Worm (Caenorhabditis elegans): Measurements from ENCODE around the gene trpp-9.

Gene trpp-9

DNA sequence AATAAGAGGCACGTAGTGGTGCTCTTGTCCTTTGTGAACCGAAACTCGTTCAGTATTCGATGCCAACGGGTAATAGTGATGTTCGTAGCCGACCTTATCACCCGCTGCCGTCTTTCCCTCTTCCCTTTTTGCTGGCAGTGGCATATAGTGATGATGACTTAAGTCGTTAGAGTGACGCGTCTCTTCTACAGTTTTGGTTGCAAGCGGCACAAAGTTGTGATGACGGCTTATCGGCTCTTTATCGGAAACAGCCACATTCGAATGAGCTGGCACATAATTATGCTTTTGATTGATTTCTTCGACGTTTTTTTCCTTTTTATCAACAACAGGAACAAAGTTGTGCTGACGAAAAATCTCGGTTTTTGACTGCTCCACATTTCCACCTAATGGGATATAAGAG, 48.3 kb upstream of the trpp-9 start (continued):
- no peak for TF ChIP-seq lin-15B (tag; optimal IDR thresholded peaks at IDR 0.05)
- TF ChIP-seq Y75B8A.6 (GFP tag; IDR thresholded peaks at IDR 0.05) = no peak
- TF ChIP-seq dmd-9 (GFP tag; IDR thresholded peaks at IDR 0.05) = no peak
- TF ChIP-seq sdz-12 (GFP tag; optimal IDR thresholded peaks at IDR 0.05) = no peak
- no peak for TF ChIP-seq hmg-1.1 (GFP tag; IDR thresholded peaks at IDR 0.05)
- TF ChIP-seq daf-16 (GFP tag; optimal IDR thresholded peaks at IDR 0.05) = no peak
- TF ChIP-seq daf-16 (tag; optimal IDR thresholded peaks at IDR 0.05) = peak; percentile 95

DNA sequence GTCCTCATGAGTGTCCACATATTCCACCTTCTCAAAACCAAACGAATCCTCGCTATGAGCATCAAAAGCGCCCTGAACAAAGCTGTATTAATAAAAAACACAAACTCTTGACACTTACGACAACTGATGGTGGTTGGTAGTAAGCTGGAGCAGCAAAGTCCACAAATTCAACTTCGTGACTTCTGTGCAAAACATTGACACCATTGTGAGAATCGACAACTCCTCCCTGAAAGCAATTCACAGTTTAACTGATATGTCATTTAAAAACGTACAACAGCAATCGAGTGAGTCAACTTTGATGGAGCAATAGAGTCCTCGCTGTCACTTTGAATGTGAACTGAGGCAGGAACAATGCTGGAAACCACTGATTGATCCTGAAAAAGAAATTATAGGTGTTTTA, 46.3 kb upstream of the trpp-9 start:
- TF ChIP-seq unc-62 (GFP tag; optimal IDR thresholded peaks at IDR 0.05 in 1 of 2) = peak in 1 of 2 experiments; percentile 90
- TF ChIP-seq unc-62 (tag; optimal IDR thresholded peaks at IDR 0.05) = no peak
- TF ChIP-seq F37D6.2 (tag; optimal IDR thresholded peaks at IDR 0.05) = no peak

DNA sequence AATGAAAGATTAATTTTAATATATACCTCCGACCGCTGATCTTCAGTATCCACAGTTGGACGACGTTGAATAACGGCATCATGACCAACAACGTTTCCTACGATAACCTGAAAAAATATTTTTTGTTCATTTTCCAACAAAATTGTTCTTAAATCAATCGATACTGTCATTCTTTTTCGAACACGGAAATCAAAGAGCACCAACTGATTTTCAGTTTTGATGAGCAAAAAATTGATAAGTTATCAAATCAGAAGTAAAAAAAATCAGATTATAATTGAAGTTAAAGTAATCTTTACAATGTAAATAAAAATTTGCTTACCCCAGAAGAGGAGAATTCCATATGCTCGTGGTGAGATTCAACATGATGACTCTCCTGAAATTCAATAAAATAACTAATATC, 45.3 kb upstream of the trpp-9 start:
- TF ChIP-seq mdl-1 (tag; optimal IDR thresholded peaks at IDR 0.05) (no peak), dve-1 (tag; optimal IDR thresholded peaks at IDR 0.05; ENCODE audit: insufficient read depth) (peak; percentile 15), pqm-1 (tag; optimal IDR thresholded peaks at IDR 0.05) (peak; percentile 42), nhr-111 (GFP tag; optimal IDR thresholded peaks at IDR 0.05) (no peak), Y105C5A.15 (GFP tag; IDR thresholded peaks at IDR 0.05) (no peak), lin-39 (tag; optimal IDR thresholded peaks at IDR 0.05) (no peak), nhr-28 (tag; optimal IDR thresholded peaks at IDR 0.05) (peak; percentile 62), daf-16 (GFP tag; optimal IDR thresholded peaks at IDR 0.05) (no peak), daf-16 (tag; optimal IDR thresholded peaks at IDR 0.05) (peak; percentile 40), nhr-77 (tag; optimal IDR thresholded peaks at IDR 0.05) (peak; percentile 45), tra-1 (GFP tag; IDR thresholded peaks at IDR 0.05) (no peak), hlh-11 (tag; optimal IDR thresholded peaks at IDR 0.05) (peak; percentile 21), ZK546.5 (tag; optimal IDR thresholded peaks at IDR 0.05) (no peak), nhr-10 (tag; optimal IDR thresholded peaks at IDR 0.05) (no peak), attf-4 (tag; optimal IDR thresholded peaks at IDR 0.05) (no peak)

DNA sequence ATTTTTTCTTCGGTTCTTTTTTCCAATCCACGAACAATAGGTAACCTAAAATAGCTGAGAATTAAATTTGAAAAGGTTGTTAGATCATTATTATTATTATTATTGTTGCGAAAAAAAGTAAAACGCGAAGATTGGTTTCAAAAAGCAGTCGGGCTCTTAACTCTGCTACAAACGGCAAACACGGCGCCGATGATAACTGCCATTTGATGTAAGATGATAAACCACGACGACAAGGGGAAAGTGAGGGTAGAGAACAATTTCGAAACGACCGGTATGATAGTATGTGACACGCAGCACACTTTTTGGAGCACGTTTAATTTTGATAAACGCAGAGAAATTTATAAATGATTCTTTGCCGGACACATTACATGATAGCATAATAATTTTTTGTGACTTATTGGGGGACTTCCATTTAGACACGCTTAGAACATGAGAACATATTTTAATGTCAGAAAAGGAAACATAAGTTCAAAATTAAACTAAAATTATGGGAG, 44.7 kb upstream of the trpp-9 start, which contains the start of gene hpo-34:
hpo-34 (minus strand) TSS at position 51 of the 494 bp plus-strand sequence.
- no peak for TF ChIP-seq duxl-1 (tag; optimal IDR thresholded peaks at IDR 0.05; ENCODE audit: poor library complexity)
- TF ChIP-seq ceh-62 (tag; optimal IDR thresholded peaks at IDR 0.05) = no peak
- no peak for TF ChIP-seq zip-2 (tag; optimal IDR thresholded peaks at IDR 0.05)
- TF ChIP-seq cey-2 (tag; optimal IDR thresholded peaks at IDR 0.05; ENCODE audit: borderline replicate concordance, insufficient read depth) = no peak
- TF ChIP-seq zag-1 (tag; optimal IDR thresholded peaks at IDR 0.05) = no peak
- TF ChIP-seq lsy-2 (tag; optimal IDR thresholded peaks at IDR 0.05) = peak in 1 of 2 experiments; percentile 39
- peak; percentile 91 for TF ChIP-seq pqm-1 (tag; optimal IDR thresholded peaks at IDR 0.05)
- TF ChIP-seq nhr-25 (tag; optimal IDR thresholded peaks at IDR 0.05; ENCODE audit: borderline replicate concordance, insufficient read depth) = no peak
- TF ChIP-seq Y5F2A.4 (GFP tag; optimal IDR thresholded peaks at IDR 0.05) = no peak
- TF ChIP-seq hlh-30 (tag; optimal IDR thresholded peaks at IDR 0.05; ENCODE audit: insufficient read depth) = peak; percentile 47
- TF ChIP-seq dmd-9 (GFP tag; IDR thresholded peaks at IDR 0.05) = no peak
- no peak for TF ChIP-seq T26A8.4 (GFP tag; IDR thresholded peaks at IDR 0.05)
- no peak for TF ChIP-seq daf-19 (GFP tag; conservative IDR thresholded peaks at IDR 0.05)
- TF ChIP-seq ceh-28 (tag; optimal IDR thresholded peaks at IDR 0.05) = no peak
- TF ChIP-seq madf-5 (GFP tag; IDR thresholded peaks at IDR 0.05) = no peak
- TF ChIP-seq unc-62 (GFP tag; optimal IDR thresholded peaks at IDR 0.05 in 1 of 2) = no peak
- TF ChIP-seq unc-62 (tag; optimal IDR thresholded peaks at IDR 0.05) = no peak
- TF ChIP-seq mxl-2 (GFP tag; conservative IDR thresholded peaks at IDR 0.05) = no peak
- peak; percentile 72 for TF ChIP-seq nhr-77 (tag; optimal IDR thresholded peaks at IDR 0.05)
- no peak for TF ChIP-seq ztf-7 (tag; optimal IDR thresholded peaks at IDR 0.05)
- no peak for TF ChIP-seq lin-13 (GFP tag; optimal IDR thresholded peaks at IDR 0.05)
- peak; percentile 79 for TF ChIP-seq php-3 (GFP tag; IDR thresholded peaks at IDR 0.05)
- TF ChIP-seq ctbp-1 (GFP tag; IDR thresholded peaks at IDR 0.05) = no peak
- TF ChIP-seq F37D6.2 (tag; optimal IDR thresholded peaks at IDR 0.05) = no peak
- no peak for TF ChIP-seq F26F4.8 (GFP tag; conservative IDR thresholded peaks at IDR 0.05)
- TF ChIP-seq zip-11 (GFP tag; IDR thresholded peaks at IDR 0.05) = no peak
- TF ChIP-seq spr-3 (GFP tag; optimal IDR thresholded peaks at IDR 0.05) = no peak
- TF ChIP-seq lin-29 (GFP tag; IDR thresholded peaks at IDR 0.05) = no peak
- no peak for TF ChIP-seq aly-2 (tag; optimal IDR thresholded peaks at IDR 0.05)
